Fruit fly (Drosophila melanogaster) whole organism, prepupa: ENCODE measurements around the gene CG31204.

Experiments used
- Blimp-1 ChIP-seq: fragments of 200-800 bp; sonication (Bioruptor generic); optimal IDR thresholded peaks from 3 replicates; lab custom pipeline; 2017; ENCODE audit warnings: missing biosample characterization, missing genetic modification characterization, mild to moderate bottlenecking, moderate library complexity, missing genetic modification reagents
- CG10669 ChIP-seq: fragments of 200-800 bp; sonication (Bioruptor generic); optimal IDR thresholded peaks from 3 replicates; lab custom pipeline; 2018; ENCODE audit warnings: missing biosample characterization, mild to moderate bottlenecking, missing genetic modification characterization, moderate library complexity
- CG11294 ChIP-seq: fragments of 200-800 bp; sonication (Bioruptor generic); IDR thresholded peaks from 2 replicates; pipeline ENCODE4 v1.3.6; 2022; ENCODE audit warnings: missing biosample characterization, missing genetic modification characterization
- CG11762 ChIP-seq: fragments of 200-800 bp; sonication (Bioruptor generic); optimal IDR thresholded peaks from 3 replicates; lab custom pipeline; 2016; ENCODE audit warnings: missing biosample characterization, missing genetic modification characterization; ENCODE audit not compliant: insufficient read depth
- CG15336 ChIP-seq: fragments of 200-800 bp; sonication (Bioruptor generic); IDR thresholded peaks from 2 replicates; pipeline ENCODE4 v1.3.6; 2022; ENCODE audit warnings: missing biosample characterization, missing genetic modification characterization
- CG1621 ChIP-seq: fragments of 200-800 bp; sonication (Bioruptor generic); optimal IDR thresholded peaks from 3 replicates; lab custom pipeline; 2018; ENCODE audit warnings: missing biosample characterization, mild to moderate bottlenecking, missing genetic modification characterization
- CG16779 ChIP-seq: fragments of 200-800 bp; sonication (Bioruptor generic); optimal IDR thresholded peaks from 3 replicates; lab custom pipeline; 2017; ENCODE audit warnings: missing biosample characterization, mild to moderate bottlenecking, missing genetic modification characterization
- CG32006 ChIP-seq: fragments of 200-800 bp; sonication (Bioruptor generic); optimal IDR thresholded peaks from 3 replicates; lab custom pipeline; 2017; ENCODE audit warnings: missing biosample characterization, mild to moderate bottlenecking, missing genetic modification characterization
- CG3919 ChIP-seq: fragments of 200-800 bp; sonication (Bioruptor generic); optimal IDR thresholded peaks from 3 replicates; lab custom pipeline; 2016; ENCODE audit warnings: missing biosample characterization, missing genetic modification characterization
- CG4318 ChIP-seq: fragments of 200-800 bp; sonication (Bioruptor generic); optimal IDR thresholded peaks from 3 replicates; lab custom pipeline; 2017; ENCODE audit warnings: missing biosample characterization, mild to moderate bottlenecking, missing genetic modification characterization
- CG6163 ChIP-seq: fragments of 200-800 bp; sonication (Bioruptor generic); IDR thresholded peaks from 3 replicates; pipeline ENCODE4 v1.3.6; 2022; ENCODE audit warnings: missing biosample characterization, missing genetic modification characterization
- CG6276 ChIP-seq: fragments of 200-800 bp; sonication (Bioruptor generic); optimal IDR thresholded peaks from 2 replicates; lab custom pipeline; 2017; ENCODE audit warnings: missing biosample characterization, mild to moderate bottlenecking, missing genetic modification characterization
- CG6792 ChIP-seq: fragments of 200-800 bp; sonication (Bioruptor generic); optimal IDR thresholded peaks from 3 replicates; lab custom pipeline; 2016; ENCODE audit warnings: missing biosample characterization, missing genetic modification characterization
- CG6854 ChIP-seq: fragments of 200-800 bp; sonication (Bioruptor generic); optimal IDR thresholded peaks from 2 replicates; lab custom pipeline; 2017; ENCODE audit warnings: missing biosample characterization, mild to moderate bottlenecking, missing genetic modification characterization
- CG7368 ChIP-seq: fragments of 200-800 bp; sonication (Bioruptor generic); optimal IDR thresholded peaks from 3 replicates; lab custom pipeline; 2016; ENCODE audit warnings: missing biosample characterization, missing genetic modification characterization
- CG8119 ChIP-seq: fragments of 200-800 bp; sonication (Bioruptor generic); IDR thresholded peaks from 3 replicates; pipeline ENCODE4 v1.3.6; 2022; ENCODE audit warnings: missing biosample characterization, missing genetic modification characterization
- CG8632 ChIP-seq: fragments of 200-800 bp; sonication (Bioruptor generic); optimal IDR thresholded peaks from 3 replicates; lab custom pipeline; 2016; ENCODE audit warnings: missing biosample characterization, missing genetic modification characterization
- Eip75B ChIP-seq: fragments of 200-800 bp; sonication (Bioruptor generic); optimal IDR thresholded peaks from 3 replicates; lab custom pipeline; 2016; ENCODE audit warnings: missing biosample characterization, missing genetic modification characterization
- Eip78C ChIP-seq: fragments of 200-800 bp; sonication (Bioruptor generic); peaks from one replicate; lab custom pipeline; 2016; ENCODE audit warnings: missing biosample characterization, missing genetic modification characterization
- Ets21C ChIP-seq: fragments of 200-800 bp; sonication (Bioruptor generic); optimal IDR thresholded peaks from 3 replicates; lab custom pipeline; 2016; ENCODE audit warnings: missing biosample characterization, missing genetic modification characterization
- Ets96B ChIP-seq: fragments of 200-800 bp; optimal IDR thresholded peaks from 2 replicates; lab custom pipeline; 2019; ENCODE audit warnings: missing biosample characterization, mild to moderate bottlenecking, missing genetic modification characterization, moderate library complexity
- Gug ChIP-seq: fragments of 200-800 bp; sonication (Bioruptor generic); IDR thresholded peaks from 2 replicates; pipeline ENCODE4 v1.3.6; 2022; ENCODE audit warnings: missing biosample characterization, missing genetic modification characterization
- Hr38 ChIP-seq: sonication (Bioruptor generic); optimal IDR thresholded peaks from 2 replicates; lab custom pipeline; 2016; ENCODE audit warnings: missing biosample characterization, missing genetic modification characterization
- Lpt ChIP-seq: fragments of 200-800 bp; sonication (Bioruptor generic); optimal IDR thresholded peaks from 3 replicates; lab custom pipeline; 2016; ENCODE audit warnings: missing biosample characterization, missing genetic modification characterization
- Met ChIP-seq: fragments of 200-800 bp; sonication (Bioruptor generic); optimal IDR thresholded peaks from 3 replicates; lab custom pipeline; 2016; ENCODE audit warnings: missing biosample characterization, missing genetic modification characterization
- OdsH ChIP-seq: fragments of 200-800 bp; sonication (Bioruptor generic); optimal IDR thresholded peaks from 3 replicates; lab custom pipeline; 2016; ENCODE audit warnings: missing biosample characterization, missing genetic modification characterization
- Smox ChIP-seq: fragments of 200-800 bp; sonication (Bioruptor generic); optimal IDR thresholded peaks from 3 replicates; lab custom pipeline; 2016; ENCODE audit warnings: missing biosample characterization, missing genetic modification characterization
- Sox102F ChIP-seq: fragments of 200-800 bp; sonication (Bioruptor generic); optimal IDR thresholded peaks from 2 replicates; lab custom pipeline; 2016; ENCODE audit warnings: missing biosample characterization, mild to moderate bottlenecking, missing genetic modification characterization
- Sox14 ChIP-seq: fragments of 200-800 bp; sonication (Bioruptor generic); optimal IDR thresholded peaks from 3 replicates; lab custom pipeline; 2016; ENCODE audit warnings: missing biosample characterization, missing genetic modification characterization
- achi ChIP-seq: fragments of 200-800 bp; sonication (Bioruptor generic); optimal IDR thresholded peaks from 3 replicates; lab custom pipeline; 2016; ENCODE audit warnings: missing biosample characterization, missing genetic modification characterization
- dac ChIP-seq: fragments of 200-800 bp; sonication (Bioruptor generic); optimal IDR thresholded peaks from 2 replicates; lab custom pipeline; 2017; ENCODE audit warnings: missing biosample characterization, mild to moderate bottlenecking, missing genetic modification characterization
- eg ChIP-seq: fragments of 200-800 bp; sonication (Bioruptor generic); IDR thresholded peaks from 3 replicates; pipeline ENCODE4 v1.3.6; 2022; ENCODE audit warnings: missing biosample characterization, missing genetic modification characterization
- esn ChIP-seq: fragments of 200-800 bp; sonication (Bioruptor generic); optimal IDR thresholded peaks from 2 replicates; lab custom pipeline; 2016; ENCODE audit warnings: missing biosample characterization, mild to moderate bottlenecking, missing genetic modification characterization, moderate library complexity
- fd59A ChIP-seq: fragments of 200-800 bp; sonication (Bioruptor generic); optimal IDR thresholded peaks from 2 replicates; lab custom pipeline; 2017; ENCODE audit warnings: missing biosample characterization, mild to moderate bottlenecking, missing genetic modification characterization, missing genetic modification reagents
- fd85E ChIP-seq: fragments of 200-800 bp; sonication (Bioruptor generic); optimal IDR thresholded peaks from 3 replicates; lab custom pipeline; 2016; ENCODE audit warnings: missing biosample characterization, missing genetic modification characterization
- fkh ChIP-seq: fragments of 200-800 bp; sonication (Bioruptor generic); optimal IDR thresholded peaks from 3 replicates; lab custom pipeline; 2017; ENCODE audit warnings: missing biosample characterization, mild to moderate bottlenecking, missing genetic modification characterization, moderate library complexity
- lz ChIP-seq: fragments of 200-800 bp; sonication (Bioruptor generic); optimal IDR thresholded peaks from 3 replicates; lab custom pipeline; 2016; ENCODE audit warnings: missing biosample characterization, missing genetic modification characterization
- net ChIP-seq: fragments of 200-800 bp; sonication (Bioruptor generic); optimal IDR thresholded peaks from 3 replicates; lab custom pipeline; 2016; ENCODE audit warnings: missing biosample characterization, missing genetic modification characterization
- spab ChIP-seq: fragments of 200-800 bp; sonication (Bioruptor generic); optimal IDR thresholded peaks from 2 replicates; lab custom pipeline; 2017; ENCODE audit warnings: missing biosample characterization, mild to moderate bottlenecking, missing genetic modification characterization, missing genetic modification reagents
- ss ChIP-seq, 2 experiments: fragments of 200-800 bp; sonication (Bioruptor generic); optimal IDR thresholded peaks; 2 replicates in 1 of 2; 3 replicates in 1 of 2; lab custom pipeline; 2017 to 2018; ENCODE audit warnings: mild to moderate bottlenecking in 2 of 2, missing biosample characterization in 2 of 2, missing genetic modification characterization in 2 of 2, moderate library complexity in 1 of 2
- svp ChIP-seq: fragments of 200-800 bp; sonication (Bioruptor generic); peaks from one replicate; lab custom pipeline; 2016; ENCODE audit warnings: missing biosample characterization, missing genetic modification characterization
- vri ChIP-seq: fragments of 200-800 bp; sonication (Bioruptor generic); optimal IDR thresholded peaks from 3 replicates; lab custom pipeline; 2016; ENCODE audit warnings: missing biosample characterization, mild to moderate bottlenecking, missing genetic modification characterization

CG31204 gene

dm6 chr3R:31404499-31405276 lies 11.4 kb upstream of the CG31204 start, which contains the start of gene Gprk2 (continued):
- TF ChIP-seq Smox (GFP tag; lab: Kevin White, UChicago) = peak; percentile 100
- peak; percentile 100 for TF ChIP-seq CG32006 (GFP tag; lab: Kevin White, UChicago)
- TF ChIP-seq Blimp-1 (GFP tag; lab: Kevin White, UChicago) = peak; percentile 99
- TF ChIP-seq esn = peak; percentile 100
- peak; percentile 100 for TF ChIP-seq Gug (GFP tag; lab: Robert Waterston, UW)
- TF ChIP-seq CG8632 = peak; percentile 100
- TF ChIP-seq CG8119 = peak; percentile 100
- TF ChIP-seq Eip75B (GFP tag; lab: Kevin White, UChicago) = peak; percentile 100
- TF ChIP-seq Sox102F = peak; percentile 100
- TF ChIP-seq Hr38 (GFP tag; lab: Kevin White, UChicago) = peak; percentile 99

dm6 chr3R:31395222-31395831 lies 2.0 kb upstream of the CG31204 start, which contains the start of the genes Ugt35D1 and Gcn2:
Ugt35D1 (minus strand) TSS chr3R:31395304.
Gcn2 (plus strand) TSS chr3R:31395660.
- TF ChIP-seq CG4318 (GFP tag; lab: Kevin White, UChicago) = no peak
- TF ChIP-seq OdsH = no peak
- no peak for TF ChIP-seq fd59A (GFP tag; lab: Kevin White, UChicago)
- no peak for TF ChIP-seq dac (GFP tag; lab: Kevin White, UChicago)
- TF ChIP-seq Ets96B (tag; lab: Kevin White, UChicago) = no peak
- no peak for TF ChIP-seq fkh

dm6 chr3R:31385820-31386330 lies 7.5 kb downstream of the CG31204 start:
- peak; percentile 90 for TF ChIP-seq svp (GFP tag; lab: Kevin White, UChicago)
- no peak for TF ChIP-seq CG11294 (GFP tag; lab: Robert Waterston, UW)
- no peak for TF ChIP-seq eg

DNA sequence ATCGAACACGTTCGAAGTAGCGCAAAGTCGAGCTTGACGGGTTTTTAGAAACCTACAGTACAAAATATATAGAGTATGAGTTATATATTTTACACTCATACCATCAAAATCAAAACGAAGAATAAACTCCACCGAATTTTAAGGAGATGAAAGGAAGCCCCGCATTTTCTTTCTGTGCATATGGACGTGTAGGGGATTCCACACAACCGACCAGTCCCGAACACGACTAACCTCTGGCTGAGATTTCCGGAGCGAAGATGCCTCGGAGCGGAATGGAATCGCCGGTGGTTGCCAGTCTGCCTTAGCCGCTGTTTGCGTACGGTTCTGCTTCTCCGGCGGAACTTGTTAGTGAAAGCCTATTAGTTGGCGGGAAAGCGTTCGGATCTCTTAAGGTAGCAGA lies 9.2 kb downstream of the CG31204 start:
- peak; percentile 96 for TF ChIP-seq CG8119
- peak; percentile 93 for TF ChIP-seq fd85E (GFP tag; lab: Kevin White, UChicago)
- peak; percentile 96 for TF ChIP-seq CG15336 (GFP tag; lab: Robert Waterston, UW)
- TF ChIP-seq vri (GFP tag; lab: Kevin White, UChicago) = peak; percentile 98
- peak; percentile 99 for TF ChIP-seq Smox (GFP tag; lab: Kevin White, UChicago)
- peak; percentile 98 for TF ChIP-seq CG6163
- peak; percentile 98 for TF ChIP-seq CG3919 (GFP tag; lab: Kevin White, UChicago)
- TF ChIP-seq Eip78C (GFP tag; lab: Kevin White, UChicago) = peak; percentile 99
- peak; percentile 97 for TF ChIP-seq CG16779
- peak; percentile 97 for TF ChIP-seq CG1621 (tag; lab: Kevin White, UChicago)
- peak; percentile 95 for TF ChIP-seq CG11762 (GFP tag; lab: Kevin White, UChicago)
- TF ChIP-seq Ets21C (GFP tag; lab: Kevin White, UChicago) = peak; percentile 99
- peak; percentile 96 for TF ChIP-seq Ets96B (tag; lab: Kevin White, UChicago)
- TF ChIP-seq CG10669 (GFP tag; lab: Kevin White, UChicago) = peak; percentile 92
- TF ChIP-seq CG6792 = peak; percentile 99
- TF ChIP-seq fd59A (GFP tag; lab: Kevin White, UChicago) = peak; percentile 89
- TF ChIP-seq Hr38 (GFP tag; lab: Kevin White, UChicago) = no peak
- peak; percentile 93 for TF ChIP-seq Blimp-1 (GFP tag; lab: Kevin White, UChicago)
- peak; percentile 98 for TF ChIP-seq net (GFP tag; lab: Kevin White, UChicago)
- peak; percentile 96 for TF ChIP-seq Lpt (GFP tag; lab: Kevin White, UChicago)
- TF ChIP-seq CG32006 (GFP tag; lab: Kevin White, UChicago) = peak; percentile 99
- TF ChIP-seq ss (GFP tag; optimal IDR thresholded peaks at IDR 0.05; lab: Kevin White, UChicago) = peak; percentile 71 to 86
- TF ChIP-seq CG6854 (GFP tag; lab: Kevin White, UChicago) = peak; percentile 98
- TF ChIP-seq eg = peak; percentile 99
- peak; percentile 100 for TF ChIP-seq lz
- peak; percentile 100 for TF ChIP-seq esn
- peak; percentile 99 for TF ChIP-seq Met (GFP tag; lab: Kevin White, UChicago)
- TF ChIP-seq CG7368 (GFP tag; lab: Kevin White, UChicago) = peak; percentile 96
- peak; percentile 99 for TF ChIP-seq Sox102F
- peak; percentile 96 for TF ChIP-seq CG6276
- peak; percentile 99 for TF ChIP-seq Sox14 (GFP tag; lab: Kevin White, UChicago)
- TF ChIP-seq achi (GFP tag; lab: Kevin White, UChicago) = peak; percentile 98
- TF ChIP-seq svp (GFP tag; lab: Kevin White, UChicago) = peak; percentile 100
- TF ChIP-seq spab = peak; percentile 90
